Worm (Caenorhabditis elegans) whole organism, L1 larva: Measurements from ENCODE around the gene Y53G8B.1.

ENCODE experiments used
- blmp-1 ChIP-seq: fragments of 150-350 bp; optimal IDR thresholded peaks from 2 replicates; lab custom pipeline; 2014; ENCODE audit warnings: missing biosample characterization, missing genetic modification characterization
- ceh-82 ChIP-seq, 3 experiments: fragments of 150-350 bp in 1 of 3; sonication (generic microtip) in 2 of 3; optimal IDR thresholded peaks; 2 replicates each; lab custom pipeline; 2014 to 2017; ENCODE audit warnings: missing biosample characterization in 3 of 3, missing genetic modification characterization in 3 of 3
- lin-13 ChIP-seq: fragments of 150-350 bp; optimal IDR thresholded peaks from 2 replicates; lab custom pipeline; 2014; ENCODE audit warnings: missing biosample characterization, missing genetic modification reagents, missing genetic modification characterization
- lin-39 ChIP-seq: fragments of 150-350 bp; optimal IDR thresholded peaks from 2 replicates; lab custom pipeline; 2014; ENCODE audit warnings: missing biosample characterization, missing genetic modification reagents, missing genetic modification characterization
- lsy-2 ChIP-seq, 2 experiments: fragments of 150-350 bp; optimal IDR thresholded peaks; 2 replicates each; lab custom pipeline; 2014; ENCODE audit warnings: missing biosample characterization in 2 of 2, missing genetic modification characterization in 2 of 2
- unc-130 ChIP-seq: fragments of 150-350 bp; optimal IDR thresholded peaks from 2 replicates; lab custom pipeline; 2017; ENCODE audit warnings: missing biosample characterization, missing genetic modification characterization, inconsistent platforms

DNA sequence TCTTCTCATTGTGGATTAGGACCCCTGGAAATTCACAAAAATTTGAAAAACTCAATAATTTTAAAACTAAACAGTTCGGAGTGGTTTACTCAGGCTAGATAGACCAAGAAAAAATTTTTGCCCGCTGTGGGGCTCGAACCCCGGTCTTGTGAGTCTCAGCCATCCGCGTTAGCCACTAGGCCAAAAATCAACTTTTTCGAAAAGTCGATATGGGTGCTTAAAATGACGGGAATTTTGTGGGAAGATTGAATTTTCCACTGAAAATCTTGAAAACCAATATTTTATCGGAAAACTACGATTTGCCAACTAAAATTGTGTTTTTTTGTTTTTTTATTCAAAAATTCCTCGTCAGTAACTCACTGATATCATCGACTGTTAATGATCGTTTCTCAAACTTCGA is 21.5 kb upstream of the Y53G8B.1 start:
- TF ChIP-seq blmp-1 = no peak
- no peak for TF ChIP-seq lsy-2 (tag; optimal IDR thresholded peaks at IDR 0.05; lab: Kevin White, UChicago)
- TF ChIP-seq lin-39 (tag; lab: Kevin White, UChicago) = no peak
- no peak for TF ChIP-seq ceh-82 (tag; optimal IDR thresholded peaks at IDR 0.05; lab: Kevin White, UChicago)
- TF ChIP-seq lin-13 (GFP tag; lab: Kevin White, UChicago) = no peak
- no peak for TF ChIP-seq unc-130 (tag; lab: Kevin White, UChicago)
